Fruit fly (Drosophila melanogaster): ENCODE measurements around the gene CG3437.

The CG3437 gene

DNA sequence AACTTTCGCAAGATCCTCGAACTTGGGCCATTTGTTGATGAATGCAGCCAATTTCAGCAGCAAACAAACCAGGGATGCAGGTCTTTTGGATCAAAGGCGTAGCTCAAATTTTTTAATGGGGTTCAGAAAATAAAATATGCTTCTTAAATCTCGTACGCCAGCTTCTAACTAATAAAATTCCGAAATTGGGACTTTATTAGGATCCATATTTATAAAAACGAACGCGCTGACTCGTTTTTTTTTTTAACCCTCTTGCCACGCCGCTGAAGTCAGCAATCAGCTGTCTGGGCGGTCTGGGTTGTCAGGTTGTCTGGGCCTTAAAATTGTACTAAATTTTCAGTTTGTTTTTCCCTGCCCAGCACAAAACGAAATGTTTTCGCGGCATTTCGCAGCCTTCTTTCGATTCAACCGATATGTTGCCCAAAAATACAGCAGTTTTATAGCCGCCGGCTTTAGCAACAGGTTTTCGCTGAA is at the start of gene CG3437:
Gene CG3437, minus strand, starts transcription at position 51 of the 474 bp plus-strand sequence.
- TF ChIP-seq Sin3A (optimal IDR thresholded peaks at IDR 0.05), result no peak
- TF ChIP-seq Myc (optimal IDR thresholded peaks at IDR 0.05), result no peak
- no peak for TF ChIP-seq ttk (optimal IDR thresholded peaks at IDR 0.05)
- no peak for TF ChIP-seq h (optimal IDR thresholded peaks at IDR 0.05)
- no peak for TF ChIP-seq psq (optimal IDR thresholded peaks at IDR 0.05)
- no peak for TF ChIP-seq insv (optimal IDR thresholded peaks at IDR 0.05)

DNA sequence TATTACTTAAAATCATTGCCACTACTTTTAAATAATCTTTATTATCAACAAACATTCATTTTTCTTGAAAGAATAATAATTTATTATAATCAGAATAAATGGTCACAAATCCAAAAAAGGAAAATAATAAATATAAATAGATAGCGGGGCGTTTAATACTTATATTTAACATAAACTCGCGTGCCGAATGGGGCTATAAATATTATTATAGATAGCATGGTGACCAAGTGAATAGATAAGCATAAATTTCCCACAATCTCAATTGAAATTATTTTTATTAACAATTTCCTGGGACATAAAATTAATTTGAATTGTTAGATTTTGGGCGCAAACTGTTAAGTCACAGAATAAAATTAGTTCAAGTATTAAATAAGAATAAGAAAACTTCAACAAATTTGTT is 49.0 kb upstream of the CG3437 start:
- no peak for TF ChIP-seq Myc (optimal IDR thresholded peaks at IDR 0.05)
- no peak for TF ChIP-seq Sin3A (optimal IDR thresholded peaks at IDR 0.05)
- no peak for TF ChIP-seq psq (optimal IDR thresholded peaks at IDR 0.05)
- TF ChIP-seq ttk (optimal IDR thresholded peaks at IDR 0.05), result no peak
- no peak for TF ChIP-seq insv (optimal IDR thresholded peaks at IDR 0.05)
- no peak for TF ChIP-seq h (optimal IDR thresholded peaks at IDR 0.05)

DNA sequence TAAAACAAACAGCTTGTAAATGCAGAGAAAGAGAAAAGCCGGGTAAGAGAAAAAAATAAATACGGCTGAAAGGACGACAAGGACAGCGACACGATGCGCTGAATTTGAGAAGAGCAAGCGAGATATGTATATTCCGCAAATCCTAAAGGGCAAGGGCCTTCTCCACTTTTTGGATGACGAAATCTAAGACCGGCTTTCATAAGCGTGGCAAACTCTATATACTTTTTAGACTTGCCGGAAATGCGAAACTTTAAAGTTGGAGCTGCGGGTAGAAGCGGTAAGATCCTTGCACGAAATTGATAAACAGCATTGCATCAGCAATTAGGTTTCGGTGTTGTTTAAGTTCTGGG is 48.2 kb upstream of the CG3437 start:
- TF ChIP-seq Sin3A (optimal IDR thresholded peaks at IDR 0.05) (no peak), h (optimal IDR thresholded peaks at IDR 0.05) (no peak), Myc (optimal IDR thresholded peaks at IDR 0.05) (no peak), psq (optimal IDR thresholded peaks at IDR 0.05) (no peak), insv (optimal IDR thresholded peaks at IDR 0.05) (no peak), ttk (optimal IDR thresholded peaks at IDR 0.05) (no peak)

DNA sequence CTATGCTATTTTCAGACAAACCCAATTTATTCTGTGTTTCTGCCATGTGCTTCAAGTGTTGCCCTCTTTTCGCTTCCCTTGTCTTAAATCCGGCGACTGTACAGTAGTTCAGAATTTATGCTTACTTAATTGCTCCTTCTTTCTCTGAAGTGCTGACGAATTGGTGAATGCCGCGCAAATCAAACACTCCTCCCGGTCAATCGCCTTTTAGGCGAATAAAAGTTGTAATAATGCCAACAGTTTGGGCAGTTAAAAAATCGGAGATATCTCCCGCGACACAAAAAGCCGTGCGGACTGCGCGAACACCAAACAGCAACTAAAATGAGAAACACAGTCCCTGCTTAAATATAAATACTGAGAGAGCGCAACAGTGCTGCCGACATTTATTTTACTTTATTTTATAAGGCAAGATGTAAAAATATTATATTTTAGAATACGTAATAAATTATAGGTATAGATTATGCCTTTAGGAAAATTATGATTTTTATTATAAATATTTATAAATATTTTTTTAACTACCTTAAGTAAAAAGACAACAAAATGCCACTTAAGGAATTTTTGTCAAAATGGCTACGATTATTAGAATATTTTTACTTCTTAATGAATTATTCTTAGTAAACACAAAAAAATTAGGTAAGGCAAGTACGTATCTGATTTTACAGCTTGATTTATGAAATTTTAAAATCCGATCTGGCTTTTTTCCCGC is 47.7 kb upstream of the CG3437 start, which contains the start of gene path:
Gene path, minus strand, starts transcription at position 322 of the 706 bp plus-strand sequence.
- TF ChIP-seq insv (optimal IDR thresholded peaks at IDR 0.05), result no peak

DNA sequence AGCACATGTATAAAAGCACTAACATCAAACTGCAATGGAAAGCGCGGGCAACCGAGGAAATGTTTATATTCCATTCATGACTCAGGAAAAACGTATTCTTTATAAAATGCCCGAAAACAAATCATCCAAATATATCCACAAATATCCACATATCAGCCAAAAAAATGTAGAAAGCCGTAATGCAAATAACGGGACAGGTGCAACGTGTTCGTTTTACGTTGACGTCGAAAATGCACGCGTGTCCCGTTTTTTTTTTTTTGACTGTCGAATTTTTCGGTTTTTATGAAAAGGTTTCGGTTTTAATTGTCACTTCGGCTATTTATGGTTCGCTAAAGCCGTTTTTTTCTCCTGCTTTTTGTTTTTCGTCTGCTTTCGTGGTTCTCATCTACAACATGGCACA is 47.1 kb upstream of the CG3437 start:
- TF ChIP-seq psq (optimal IDR thresholded peaks at IDR 0.05) (no peak), ttk (optimal IDR thresholded peaks at IDR 0.05) (no peak), insv (optimal IDR thresholded peaks at IDR 0.05) (no peak)

DNA sequence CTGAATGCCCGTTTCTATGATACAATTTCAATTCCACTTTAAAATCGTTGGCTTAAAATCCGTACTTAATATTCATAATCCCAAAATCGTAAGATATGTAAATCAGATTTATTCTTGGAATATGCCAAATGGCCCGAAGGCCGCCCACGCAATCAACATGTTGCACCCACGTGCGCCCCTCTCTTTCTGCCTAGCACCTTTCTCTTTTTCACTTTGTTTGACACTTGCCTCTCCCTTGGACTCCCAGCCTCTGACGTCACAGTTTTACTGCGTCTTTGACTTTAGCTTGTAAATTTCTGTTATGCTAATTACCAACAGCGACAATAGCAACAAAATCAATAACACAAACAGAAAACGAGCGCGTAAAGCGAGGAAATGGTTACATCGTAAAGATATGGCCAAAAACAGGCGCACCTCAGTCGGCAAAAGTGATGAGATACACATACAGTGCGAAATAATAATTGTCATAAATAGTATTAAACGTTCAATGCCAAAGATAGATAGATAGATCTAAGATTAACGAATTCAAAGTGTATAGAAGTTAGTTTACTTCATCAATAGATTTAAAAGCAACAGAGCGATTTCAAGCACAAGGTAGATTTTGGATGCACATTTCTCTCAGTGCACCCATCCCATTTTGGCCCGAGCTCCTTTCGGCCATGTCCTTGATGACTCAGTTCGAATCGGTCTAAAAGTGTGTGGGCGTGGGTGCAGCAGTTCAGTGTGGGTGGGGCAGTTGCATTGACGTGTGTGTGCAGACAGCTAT is 46.3 kb upstream of the CG3437 start:
- TF ChIP-seq Sin3A (optimal IDR thresholded peaks at IDR 0.05) (no peak), Myc (optimal IDR thresholded peaks at IDR 0.05) (no peak)

DNA sequence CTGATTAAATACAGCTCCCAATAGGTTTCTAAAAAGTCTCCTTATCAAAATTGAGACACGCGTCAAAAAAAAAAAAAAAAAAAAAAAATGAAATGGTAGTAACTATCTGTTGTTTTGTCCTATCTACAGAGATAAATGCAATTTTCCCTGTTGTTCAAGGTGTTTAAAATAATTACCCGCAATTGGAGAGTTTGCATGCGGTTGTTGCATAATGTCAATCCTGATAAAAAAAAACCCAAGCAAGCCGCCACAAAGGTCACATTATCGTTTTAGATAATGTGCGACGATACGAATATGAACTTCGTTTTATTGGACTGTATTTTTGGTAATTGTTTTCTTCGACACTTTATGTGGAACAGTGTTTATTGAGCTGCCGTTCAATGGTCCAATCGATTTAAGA is 45.4 kb upstream of the CG3437 start:
- TF ChIP-seq psq (optimal IDR thresholded peaks at IDR 0.05) (no peak), h (optimal IDR thresholded peaks at IDR 0.05) (no peak), Sin3A (optimal IDR thresholded peaks at IDR 0.05) (no peak), insv (optimal IDR thresholded peaks at IDR 0.05) (no peak), ttk (optimal IDR thresholded peaks at IDR 0.05) (no peak), Myc (optimal IDR thresholded peaks at IDR 0.05) (no peak)

DNA sequence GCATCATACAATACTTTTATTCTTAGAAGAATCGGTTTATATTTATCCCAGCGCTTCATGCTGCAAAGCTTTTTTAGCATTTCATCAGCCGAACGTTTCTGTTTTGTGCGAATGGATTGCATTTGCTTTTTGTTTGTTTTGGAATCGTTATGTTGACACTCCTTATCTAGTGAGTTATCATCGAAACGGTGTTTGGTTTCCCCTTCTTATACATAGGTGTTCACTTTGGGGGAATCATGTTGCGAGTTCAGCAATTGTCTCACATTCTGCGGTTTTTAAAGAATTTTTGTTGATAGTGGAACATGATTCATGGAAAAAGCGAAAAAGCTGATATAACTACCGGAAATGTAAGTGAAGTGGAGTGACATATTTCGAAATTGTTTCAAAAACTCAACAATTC is 44.8 kb upstream of the CG3437 start:
- TF ChIP-seq Myc (optimal IDR thresholded peaks at IDR 0.05) (no peak), Sin3A (optimal IDR thresholded peaks at IDR 0.05) (no peak), h (optimal IDR thresholded peaks at IDR 0.05) (no peak), psq (optimal IDR thresholded peaks at IDR 0.05) (no peak), ttk (optimal IDR thresholded peaks at IDR 0.05) (no peak), insv (optimal IDR thresholded peaks at IDR 0.05) (no peak)

DNA sequence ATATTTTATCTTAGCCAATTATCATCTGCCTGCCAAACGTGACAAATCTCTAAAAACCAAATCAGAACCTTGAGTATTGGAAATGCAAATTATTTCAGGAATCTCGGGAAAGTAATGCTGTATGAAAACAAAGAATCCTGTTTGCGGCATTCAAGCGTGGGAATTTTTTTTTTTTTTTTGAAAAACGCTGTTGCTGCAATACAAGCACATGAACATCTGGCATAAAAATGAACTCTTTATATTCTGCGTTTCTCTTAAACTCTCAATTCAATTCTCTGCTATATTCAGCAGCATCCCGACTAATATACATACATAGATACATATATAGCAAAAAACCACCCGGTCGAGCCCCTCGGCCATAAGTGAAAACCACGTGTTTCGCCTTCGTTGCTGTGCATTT is 43.8 kb upstream of the CG3437 start:
- TF ChIP-seq ttk (optimal IDR thresholded peaks at IDR 0.05) (no peak), Sin3A (optimal IDR thresholded peaks at IDR 0.05) (no peak), psq (optimal IDR thresholded peaks at IDR 0.05) (no peak), Myc (optimal IDR thresholded peaks at IDR 0.05) (no peak), h (optimal IDR thresholded peaks at IDR 0.05) (no peak), insv (optimal IDR thresholded peaks at IDR 0.05) (no peak)

DNA sequence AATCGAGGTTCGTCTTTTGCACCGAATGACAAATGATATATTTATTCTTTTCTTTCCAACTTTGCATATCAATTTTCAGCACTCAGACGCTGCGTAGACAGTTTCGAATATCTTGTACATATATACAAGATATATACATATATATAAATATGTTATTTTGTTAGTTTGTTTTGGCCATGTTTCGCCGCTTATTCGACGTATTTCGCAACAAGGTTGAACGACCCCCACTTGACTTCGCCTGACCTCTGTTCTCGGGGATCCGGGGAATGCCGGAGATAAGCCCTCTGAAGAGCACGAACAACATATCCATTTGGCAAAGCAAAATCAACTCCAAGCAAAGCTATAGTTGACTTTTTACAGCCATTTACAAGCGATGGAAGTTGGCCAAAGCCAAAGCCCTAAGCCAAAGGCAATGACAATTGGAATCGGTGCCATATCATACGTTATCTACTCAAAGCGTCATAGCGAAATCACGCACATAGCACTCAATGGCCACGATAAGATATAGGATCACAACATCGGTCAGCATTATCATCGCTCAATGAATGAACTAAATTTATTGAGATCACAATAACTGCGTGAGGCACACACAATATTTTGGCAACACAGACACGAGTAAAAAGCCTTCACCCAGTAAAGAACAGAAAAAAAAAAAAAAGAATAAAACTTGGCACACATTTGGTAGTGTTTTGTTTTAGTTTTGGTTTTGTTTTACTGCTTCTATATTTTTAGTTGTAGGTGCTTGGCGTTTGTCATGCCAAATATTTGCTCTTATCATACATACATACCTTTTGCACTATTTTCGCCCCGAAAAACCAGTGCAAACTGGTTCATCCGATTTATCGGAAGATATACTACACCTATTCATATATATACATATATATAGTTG is 42.7 kb upstream of the CG3437 start:
- TF ChIP-seq Myc (optimal IDR thresholded peaks at IDR 0.05) (no peak), insv (optimal IDR thresholded peaks at IDR 0.05) (no peak), ttk (optimal IDR thresholded peaks at IDR 0.05) (no peak), Sin3A (optimal IDR thresholded peaks at IDR 0.05) (no peak), h (optimal IDR thresholded peaks at IDR 0.05) (no peak), psq (optimal IDR thresholded peaks at IDR 0.05) (no peak)

DNA sequence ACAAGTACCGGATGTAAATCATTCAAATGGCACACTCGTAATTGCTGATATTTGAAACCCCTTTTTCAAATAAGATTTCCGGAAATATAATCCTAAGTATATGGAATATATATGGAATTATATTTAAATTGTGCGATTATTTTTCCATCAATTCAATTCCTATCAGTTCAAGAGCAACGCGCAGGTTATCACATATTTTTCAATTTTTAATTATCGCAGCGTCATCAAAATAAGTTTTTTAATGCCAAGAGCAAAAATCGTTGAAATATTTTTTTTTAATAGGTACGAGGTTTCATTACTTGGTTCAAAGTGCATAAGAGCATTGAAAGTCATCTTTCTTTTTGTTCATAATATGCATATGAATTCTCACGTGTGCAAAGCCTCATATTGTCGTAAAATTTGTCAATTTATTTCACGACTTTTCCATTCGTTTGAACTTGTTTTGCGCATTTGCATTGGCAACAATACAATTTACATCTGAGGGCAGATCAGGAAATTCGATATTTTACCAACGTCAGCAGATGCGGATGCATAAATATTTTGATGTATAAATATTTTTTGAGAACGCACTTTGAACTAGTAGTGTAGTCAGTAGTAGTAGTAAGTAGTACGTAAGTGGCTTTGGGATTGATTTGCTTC is 40.6 kb upstream of the CG3437 start:
- TF ChIP-seq insv (optimal IDR thresholded peaks at IDR 0.05) (no peak), ttk (optimal IDR thresholded peaks at IDR 0.05) (no peak), psq (optimal IDR thresholded peaks at IDR 0.05) (no peak), Myc (optimal IDR thresholded peaks at IDR 0.05) (no peak), h (optimal IDR thresholded peaks at IDR 0.05) (no peak), Sin3A (optimal IDR thresholded peaks at IDR 0.05) (no peak)

DNA sequence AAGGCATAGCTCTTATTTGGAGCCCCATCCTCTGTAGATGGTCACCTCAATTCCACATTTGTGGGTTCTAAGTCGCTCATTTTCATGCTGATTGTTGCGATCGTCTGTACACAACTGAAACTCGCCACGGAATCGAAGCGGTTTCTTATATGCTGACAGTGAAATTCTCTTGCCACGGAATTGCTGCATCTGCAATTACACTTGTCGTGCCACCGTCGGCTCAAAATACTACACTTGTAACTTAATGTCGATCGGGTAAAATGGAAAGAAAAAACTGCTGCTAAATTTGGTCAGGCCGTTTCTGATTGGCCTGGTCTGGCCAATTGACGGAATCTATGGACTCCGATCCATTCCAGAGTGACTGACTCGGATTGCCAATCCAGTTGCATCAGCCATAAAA is 39.8 kb upstream of the CG3437 start:
- TF ChIP-seq Myc (optimal IDR thresholded peaks at IDR 0.05), result no peak
- TF ChIP-seq insv (optimal IDR thresholded peaks at IDR 0.05), result no peak

Measured in Kc167 (cell line).